Worm (Caenorhabditis elegans): Measurements from ENCODE around the gene Y57E12AL.2.
A peak's percentile ranks its signal among the peaks of the same experiment; 100 is the strongest.

Y57E12AL.2 gene

DNA sequence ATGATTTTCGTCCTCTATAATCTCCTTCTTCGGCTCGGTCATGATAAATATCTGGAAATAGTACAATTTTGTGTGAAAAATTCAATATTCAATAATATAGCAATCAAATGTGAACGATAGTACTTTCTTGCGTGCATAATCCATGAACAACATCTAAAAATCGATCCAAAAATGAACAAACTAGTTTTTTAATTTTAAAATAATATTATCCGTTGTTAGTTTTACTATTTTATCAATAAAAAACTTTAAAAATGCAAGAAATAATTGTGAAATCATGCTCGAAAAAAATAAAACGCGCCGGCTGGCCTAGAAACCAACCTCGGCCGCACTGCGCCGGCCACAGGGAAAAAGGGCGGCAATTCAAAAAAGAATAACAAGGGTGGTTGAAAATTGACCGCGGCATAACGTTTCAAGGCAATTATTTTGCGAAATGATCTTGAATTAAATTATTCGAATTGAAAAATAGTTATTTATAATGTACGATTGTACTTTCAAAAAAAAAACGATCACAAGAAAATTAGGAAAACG, 26.8 kb downstream of the Y57E12AL.2 start, which contains the start of gene mys-1 (continued):
- TF ChIP-seq sem-4 (tag; optimal IDR thresholded peaks at IDR 0.05) (peak; percentile 9), blmp-1 (tag; optimal IDR thresholded peaks at IDR 0.05; ENCODE audit: insufficient read depth) (no peak), mab-5 (tag; optimal IDR thresholded peaks at IDR 0.05) (no peak)

- TF ChIP-seq egl-27 (tag; optimal IDR thresholded peaks at IDR 0.05) (no peak), ceh-82 (tag; optimal IDR thresholded peaks at IDR 0.05) (no peak), dmd-4 (tag; optimal IDR thresholded peaks at IDR 0.05) (no peak), peb-1 (tag; optimal IDR thresholded peaks at IDR 0.05) (no peak), R02D3.7 (tag; optimal IDR thresholded peaks at IDR 0.05) (no peak), nhr-10 (tag; optimal IDR thresholded peaks at IDR 0.05) (no peak), lsy-2 (tag; optimal IDR thresholded peaks at IDR 0.05) (peak in 1 of 2 experiments; percentile 37), ztf-11 (tag; optimal IDR thresholded peaks at IDR 0.05) (no peak), zag-1 (tag; optimal IDR thresholded peaks at IDR 0.05) (no peak), ztf-1 (GFP tag; conservative IDR thresholded peaks at IDR 0.05) (no peak), lin-11 (tag; optimal IDR thresholded peaks at IDR 0.05) (no peak), nhr-6 (tag; optimal IDR thresholded peaks at IDR 0.05) (no peak), blmp-1 (tag; optimal IDR thresholded peaks at IDR 0.05; ENCODE audit: insufficient read depth) (peak; percentile 46), sma-9 (GFP tag; optimal IDR thresholded peaks at IDR 0.05) (peak; percentile 48), sma-9 (tag; optimal IDR thresholded peaks at IDR 0.05) (no peak), nhr-23 (tag; optimal IDR thresholded peaks at IDR 0.05) (no peak), Y55F3AM.14 (GFP tag; optimal IDR thresholded peaks at IDR 0.05) (no peak)
These were observed 27.7 kb downstream of the Y57E12AL.2 start, which contains the start of gene VC5.2 for ce11 chrV:7085518-7086104. TSS of gene VC5.2 (plus strand) at chrV:7085956.

ce11 chrV:7087340-7087739, 29.4 kb downstream of the Y57E12AL.2 start:
- TF ChIP-seq ztf-11 (tag; optimal IDR thresholded peaks at IDR 0.05), result no peak
- TF ChIP-seq nhr-12 (tag; optimal IDR thresholded peaks at IDR 0.05), result no peak
- TF ChIP-seq snpc-4 (tag; optimal IDR thresholded peaks at IDR 0.05), result no peak
- no peak for TF ChIP-seq nhr-10 (tag; optimal IDR thresholded peaks at IDR 0.05)
- no peak for TF ChIP-seq nhr-129 (tag; optimal IDR thresholded peaks at IDR 0.05)
- no peak for TF ChIP-seq mdl-1 (tag; optimal IDR thresholded peaks at IDR 0.05)
- TF ChIP-seq lsy-2 (tag; optimal IDR thresholded peaks at IDR 0.05), result no peak
- no peak for TF ChIP-seq zag-1 (tag; optimal IDR thresholded peaks at IDR 0.05)
- TF ChIP-seq mbf-1 (tag; optimal IDR thresholded peaks at IDR 0.05), result no peak

DNA sequence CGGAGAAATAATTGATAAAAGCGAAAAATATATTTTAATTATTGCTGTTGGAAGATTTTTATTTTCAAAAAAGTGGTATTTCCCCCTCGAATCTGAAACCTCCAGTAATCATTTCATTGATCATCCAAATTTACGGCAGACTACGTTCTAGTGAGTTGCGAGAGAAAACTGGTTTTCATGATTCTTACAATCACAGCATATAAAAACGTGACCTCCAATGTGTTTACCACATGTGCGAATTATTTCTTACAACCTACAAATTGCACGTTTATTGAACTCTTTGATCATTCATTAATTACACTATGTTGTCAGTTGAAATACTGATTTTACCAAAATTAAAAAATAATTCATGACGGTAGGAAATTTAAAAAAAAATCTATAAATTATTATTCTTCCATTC, 31.3 kb downstream of the Y57E12AL.2 start:
- TF ChIP-seq mab-5 (tag; optimal IDR thresholded peaks at IDR 0.05) (no peak), snpc-4 (tag; optimal IDR thresholded peaks at IDR 0.05) (no peak), alr-1 (tag; optimal IDR thresholded peaks at IDR 0.05) (no peak), unc-39 (tag; optimal IDR thresholded peaks at IDR 0.05) (no peak), F13H6.1 (tag; optimal IDR thresholded peaks at IDR 0.05) (peak; percentile 8), nhr-10 (tag; optimal IDR thresholded peaks at IDR 0.05) (no peak), nhr-6 (tag; optimal IDR thresholded peaks at IDR 0.05) (peak; percentile 35), dmd-4 (tag; optimal IDR thresholded peaks at IDR 0.05) (no peak), mdl-1 (tag; optimal IDR thresholded peaks at IDR 0.05) (peak in 1 of 2 experiments; percentile 5), fos-1 (tag; optimal IDR thresholded peaks at IDR 0.05) (peak; percentile 23), gmeb-1 (tag; optimal IDR thresholded peaks at IDR 0.05) (peak; percentile 61), R02D3.7 (tag; optimal IDR thresholded peaks at IDR 0.05) (no peak), crh-2 (tag; optimal IDR thresholded peaks at IDR 0.05) (peak; percentile 74), nhr-25 (tag; optimal IDR thresholded peaks at IDR 0.05) (peak; percentile 91), C34F6.9 (tag; optimal IDR thresholded peaks at IDR 0.05) (peak; percentile 33), nhr-77 (tag; optimal IDR thresholded peaks at IDR 0.05) (no peak), ztf-4 (tag; optimal IDR thresholded peaks at IDR 0.05) (peak; percentile 22), sma-3 (GFP tag; optimal IDR thresholded peaks at IDR 0.05) (peak; percentile 70), blmp-1 (tag; optimal IDR thresholded peaks at IDR 0.05; ENCODE audit: insufficient read depth) (peak; percentile 50), nhr-21 (tag; optimal IDR thresholded peaks at IDR 0.05) (peak; percentile 58), ceh-16 (tag; optimal IDR thresholded peaks at IDR 0.05) (no peak), sma-9 (GFP tag; optimal IDR thresholded peaks at IDR 0.05) (peak; percentile 86), sma-9 (tag; optimal IDR thresholded peaks at IDR 0.05) (no peak), sem-4 (tag; optimal IDR thresholded peaks at IDR 0.05) (no peak), peb-1 (tag; optimal IDR thresholded peaks at IDR 0.05) (no peak), nhr-129 (tag; optimal IDR thresholded peaks at IDR 0.05) (peak; percentile 42)
